Worm (Caenorhabditis elegans) whole organism, L4 larva: ENCODE data around the gene F58E6.4.

Experiments used
- F10B5.3 ChIP-seq: sonication (generic microtip); optimal IDR thresholded peaks from 2 replicates; lab custom pipeline; 2016; ENCODE audit warnings: mild to moderate bottlenecking, missing genetic modification characterization, missing compliant biosample characterization
- F26F4.8 ChIP-seq: fragments of 200-800 bp; sonication (Bioruptor generic); conservative IDR thresholded peaks from 2 replicates; pipeline ENCODE4 v1.3.6; 2022; ENCODE audit warnings: missing genetic modification characterization, missing compliant biosample characterization
- F49E8.2 ChIP-seq: sonication (generic microtip); optimal IDR thresholded peaks from 2 replicates; lab custom pipeline; 2016; ENCODE audit warnings: missing compliant biosample characterization, mild to moderate bottlenecking, missing genetic modification characterization, borderline replicate concordance
- T20F7.1 ChIP-seq: fragments of 200-800 bp; sonication (Bioruptor generic); optimal IDR thresholded peaks from 2 replicates; lab custom pipeline; 2018; ENCODE audit warnings: mild to moderate bottlenecking, missing genetic modification characterization, missing compliant biosample characterization
- T26A8.4 ChIP-seq: fragments of 200-800 bp; sonication (Bioruptor generic); IDR thresholded peaks from 2 replicates; pipeline ENCODE4 v1.3.6; 2022; ENCODE audit warnings: missing genetic modification characterization, missing compliant biosample characterization
- Y5F2A.4 ChIP-seq: fragments of 200-800 bp; sonication (Bioruptor generic); optimal IDR thresholded peaks from 2 replicates; lab custom pipeline; 2018; ENCODE audit warnings: mild to moderate bottlenecking, missing genetic modification characterization, missing compliant biosample characterization
- ZK546.5 ChIP-seq, 2 experiments: sonication (generic microtip); optimal IDR thresholded peaks; 2 replicates each; lab custom pipeline; 2017; ENCODE audit warnings: missing biosample characterization in 2 of 2, missing genetic modification characterization in 2 of 2
- aha-1 ChIP-seq: fragments of 150-350 bp; peaks from one replicate; lab custom pipeline; 2014; ENCODE audit warnings: missing biosample characterization, missing genetic modification characterization
- ceh-20 ChIP-seq: fragments of 200-800 bp; sonication (Bioruptor generic); IDR thresholded peaks from 2 replicates; pipeline ENCODE4 v1.3.6; 2022; ENCODE audit warnings: missing genetic modification reagents, missing genetic modification characterization, missing compliant biosample characterization
- ceh-28 ChIP-seq: fragments of 150-350 bp; optimal IDR thresholded peaks from 2 replicates; lab custom pipeline; 2014; ENCODE audit warnings: missing biosample characterization, missing genetic modification reagents, missing genetic modification characterization
- ceh-32 ChIP-seq: sonication (generic microtip); optimal IDR thresholded peaks from 2 replicates; lab custom pipeline; 2016; ENCODE audit warnings: mild to moderate bottlenecking, missing genetic modification characterization, missing compliant biosample characterization; ENCODE audit not compliant: poor library complexity
- ceh-62 ChIP-seq: sonication (generic microtip); optimal IDR thresholded peaks from 2 replicates; lab custom pipeline; 2017; ENCODE audit warnings: missing biosample characterization, missing genetic modification characterization
- daf-16 ChIP-seq, 3 experiments: sonication (generic microtip); optimal IDR thresholded peaks; 2 replicates each; lab custom pipeline; 2016 to 2017; ENCODE audit warnings: missing genetic modification characterization in 3 of 3, missing genetic modification reagents in 3 of 3, mild to moderate bottlenecking in 2 of 3, missing compliant biosample characterization in 2 of 3, missing biosample characterization in 1 of 3, moderate library complexity in 1 of 3
- daf-19 ChIP-seq: fragments of 200-800 bp; sonication (Bioruptor generic); conservative IDR thresholded peaks from 2 replicates; pipeline ENCODE4 v1.3.6; 2022; ENCODE audit warnings: missing genetic modification characterization, missing compliant biosample characterization
- dmd-8 ChIP-seq: fragments of 200-800 bp; sonication (Bioruptor generic); IDR thresholded peaks from 2 replicates; pipeline ENCODE4 v1.3.6; 2022; ENCODE audit warnings: missing genetic modification characterization, missing compliant biosample characterization
- dmd-9 ChIP-seq: fragments of 200-800 bp; sonication (Bioruptor generic); IDR thresholded peaks from 2 replicates; pipeline ENCODE4 v1.3.6; 2022; ENCODE audit warnings: missing genetic modification reagents, missing genetic modification characterization, missing compliant biosample characterization
- dpl-1 ChIP-seq: fragments of 150-350 bp; optimal IDR thresholded peaks from 2 replicates; lab custom pipeline; 2014; ENCODE audit warnings: missing biosample characterization, missing genetic modification reagents, missing genetic modification characterization
- dve-1 ChIP-seq: sonication (generic microtip); optimal IDR thresholded peaks from 2 replicates; lab custom pipeline; 2017; ENCODE audit warnings: antibody characterized with exemption, mild to moderate bottlenecking, missing genetic modification characterization, missing compliant biosample characterization; ENCODE audit not compliant: insufficient read depth
- egl-43 ChIP-seq: fragments of 200-800 bp; sonication (Bioruptor generic); IDR thresholded peaks from 2 replicates; pipeline ENCODE4 v1.3.6; 2022; ENCODE audit warnings: missing genetic modification reagents, missing genetic modification characterization, missing compliant biosample characterization
- fkh-10 ChIP-seq: fragments of 150-350 bp; optimal IDR thresholded peaks from 2 replicates; lab custom pipeline; 2014; ENCODE audit warnings: missing biosample characterization, missing genetic modification reagents, missing genetic modification characterization
- hif-1 ChIP-seq, 2 experiments: sonication (generic microtip); optimal IDR thresholded peaks; 2 replicates each; lab custom pipeline; 2016 to 2017; ENCODE audit warnings: missing compliant biosample characterization in 2 of 2, missing genetic modification characterization in 2 of 2, missing genetic modification reagents in 2 of 2, missing genotype in 2 of 2, mild to moderate bottlenecking in 1 of 2
- hlh-11 ChIP-seq: fragments of 200-800 bp; sonication (Bioruptor generic); optimal IDR thresholded peaks from 2 replicates; lab custom pipeline; 2018; ENCODE audit warnings: mild to moderate bottlenecking, missing genetic modification characterization, missing compliant biosample characterization
- lim-7 ChIP-seq: fragments of 200-800 bp; sonication (Bioruptor generic); IDR thresholded peaks from 2 replicates; pipeline ENCODE4 v1.3.6; 2022; ENCODE audit warnings: missing genetic modification characterization, missing compliant biosample characterization
- lin-13 ChIP-seq: fragments of 150-350 bp; optimal IDR thresholded peaks from 2 replicates; lab custom pipeline; 2014; ENCODE audit warnings: missing biosample characterization, missing genetic modification reagents, missing genetic modification characterization
- lin-29 ChIP-seq: fragments of 200-800 bp; sonication (Bioruptor generic); IDR thresholded peaks from 2 replicates; pipeline ENCODE4 v1.3.6; 2022; ENCODE audit warnings: missing genetic modification reagents, missing genetic modification characterization, missing compliant biosample characterization
- lsy-2 ChIP-seq, 2 experiments: fragments of 150-350 bp in 1 of 2; sonication (generic microtip) in 1 of 2; optimal IDR thresholded peaks; 2 replicates each; lab custom pipeline; 2014 to 2017; ENCODE audit warnings: missing biosample characterization in 2 of 2, missing genetic modification characterization in 2 of 2
- madf-9 ChIP-seq: fragments of 200-800 bp; sonication (Bioruptor generic); conservative IDR thresholded peaks from 2 replicates; pipeline ENCODE4 v1.3.6; 2022; ENCODE audit warnings: missing genetic modification reagents, missing genetic modification characterization, missing compliant biosample characterization
- mdl-1 ChIP-seq, 2 experiments: fragments of 150-350 bp in 1 of 2; sonication (generic microtip) in 1 of 2; optimal IDR thresholded peaks; 2 replicates each; lab custom pipeline; 2014 to 2017; ENCODE audit warnings: missing biosample characterization in 2 of 2, missing genetic modification characterization in 2 of 2
- mep-1 ChIP-seq: fragments of 150-350 bp; sonication (generic microtip); optimal IDR thresholded peaks from 3 replicates; lab custom pipeline; 2014; ENCODE audit warnings: missing biosample characterization, missing genetic modification characterization
- mxl-2 ChIP-seq: fragments of 200-800 bp; sonication (Bioruptor generic); conservative IDR thresholded peaks from 2 replicates; pipeline ENCODE4 v1.3.6; 2022; ENCODE audit warnings: missing genetic modification reagents, missing genetic modification characterization, missing compliant biosample characterization
- mxl-3 ChIP-seq: fragments of 200-800 bp; sonication (Bioruptor generic); optimal IDR thresholded peaks from 2 replicates; lab custom pipeline; 2018; ENCODE audit warnings: mild to moderate bottlenecking, missing genetic modification characterization, missing compliant biosample characterization
- nhr-25 ChIP-seq: sonication (generic microtip); optimal IDR thresholded peaks from 2 replicates; lab custom pipeline; 2017; ENCODE audit warnings: missing genetic modification characterization, mild to moderate bottlenecking, missing compliant biosample characterization, antibody characterized with exemption, moderate library complexity, borderline replicate concordance; ENCODE audit not compliant: insufficient read depth
- nhr-28 ChIP-seq: fragments of 150-350 bp; optimal IDR thresholded peaks from 2 replicates; lab custom pipeline; 2014; ENCODE audit warnings: missing biosample characterization, missing genetic modification characterization
- nhr-41 ChIP-seq: fragments of 200-800 bp; sonication (Bioruptor generic); IDR thresholded peaks from 2 replicates; pipeline ENCODE4 v1.3.6; 2022; ENCODE audit warnings: missing genetic modification reagents, missing genetic modification characterization, missing compliant biosample characterization
- nhr-77 ChIP-seq: fragments of 150-350 bp; optimal IDR thresholded peaks from 2 replicates; lab custom pipeline; 2014; ENCODE audit warnings: missing biosample characterization, missing genetic modification characterization
- pha-4 ChIP-seq, 2 experiments: fragments of 150-350 bp in 1 of 2; fragments of 200-800 bp in 1 of 2; sonication (Bioruptor generic) in 1 of 2; IDR thresholded peaks in 1 of 2; optimal IDR thresholded peaks in 1 of 2; 2 replicates each; pipeline versions ENCODE4 v1.3.6 to Lab custom; 2014 to 2022; ENCODE audit warnings: missing genetic modification characterization in 2 of 2, missing genetic modification reagents in 2 of 2, missing biosample characterization in 1 of 2, missing compliant biosample characterization in 1 of 2
- php-3 ChIP-seq: fragments of 200-800 bp; sonication (Bioruptor generic); IDR thresholded peaks from 2 replicates; pipeline ENCODE4 v1.3.6; 2022; ENCODE audit warnings: missing genetic modification reagents, missing genetic modification characterization, missing compliant biosample characterization
- set-16 ChIP-seq: fragments of 200-800 bp; sonication (Bioruptor generic); IDR thresholded peaks from 2 replicates; pipeline ENCODE4 v1.3.6; 2022; ENCODE audit warnings: missing genetic modification reagents, missing genetic modification characterization, missing compliant biosample characterization
- spr-1 ChIP-seq: sonication (generic microtip); optimal IDR thresholded peaks from 2 replicates; lab custom pipeline; 2016; ENCODE audit warnings: mild to moderate bottlenecking, missing genetic modification characterization, missing compliant biosample characterization
- spr-3 ChIP-seq: fragments of 200-800 bp; sonication (Bioruptor generic); optimal IDR thresholded peaks from 2 replicates; lab custom pipeline; 2018; ENCODE audit warnings: mild to moderate bottlenecking, missing genetic modification characterization, missing compliant biosample characterization
- tag-97 ChIP-seq: fragments of 200-800 bp; sonication (Bioruptor generic); IDR thresholded peaks from 2 replicates; pipeline ENCODE4 v1.3.6; 2022; ENCODE audit warnings: missing genetic modification characterization, missing compliant biosample characterization
- tra-1 ChIP-seq: fragments of 200-800 bp; sonication (Bioruptor generic); IDR thresholded peaks from 2 replicates; pipeline ENCODE4 v1.3.6; 2022; ENCODE audit warnings: missing genetic modification reagents, missing genetic modification characterization, missing compliant biosample characterization
- unc-130 ChIP-seq: sonication (generic microtip); optimal IDR thresholded peaks from 2 replicates; lab custom pipeline; 2016; ENCODE audit warnings: missing genetic modification reagents, missing genetic modification characterization, missing compliant biosample characterization
- zag-1 ChIP-seq: fragments of 150-350 bp; optimal IDR thresholded peaks from 2 replicates; lab custom pipeline; 2014; ENCODE audit warnings: missing biosample characterization, missing genetic modification characterization
- zfp-2 ChIP-seq: sonication (generic microtip); optimal IDR thresholded peaks from 2 replicates; lab custom pipeline; 2016; ENCODE audit warnings: mild to moderate bottlenecking, missing genetic modification characterization, missing compliant biosample characterization
- zfp-3 ChIP-seq: fragments of 200-800 bp; sonication (Bioruptor generic); conservative IDR thresholded peaks from 2 replicates; pipeline ENCODE4 v1.3.6; 2022; ENCODE audit warnings: missing genetic modification reagents, missing genetic modification characterization, missing compliant biosample characterization
- zip-11 ChIP-seq: fragments of 200-800 bp; sonication (Bioruptor generic); IDR thresholded peaks from 2 replicates; pipeline ENCODE4 v1.3.6; 2022; ENCODE audit warnings: missing genetic modification characterization, missing compliant biosample characterization
- zip-2 ChIP-seq: fragments of 150-350 bp; optimal IDR thresholded peaks from 2 replicates; lab custom pipeline; 2014; ENCODE audit warnings: missing biosample characterization, missing genetic modification characterization

The F58E6.4 gene

ce11 chrV:9789657-9790261 is 39.6 kb upstream of the F58E6.4 start, which contains the start of gene ztf-7 (continued):
- peak; percentile 85 for TF ChIP-seq daf-19
- peak; percentile 52 for TF ChIP-seq zfp-2 (tag; lab: Kevin White, UChicago)
- peak; percentile 77 for TF ChIP-seq mxl-2 (GFP tag; lab: Robert Waterston, UW)
- peak; percentile 98 for TF ChIP-seq dve-1
- TF ChIP-seq zfp-3 (GFP tag; lab: Robert Waterston, UW) = peak; percentile 93
- TF ChIP-seq nhr-28 (tag; lab: Kevin White, UChicago) = peak; percentile 96
- peak; percentile 74 to 92 for TF ChIP-seq hif-1 (tag; optimal IDR thresholded peaks at IDR 0.05; lab: Kevin White, UChicago)
- TF ChIP-seq dmd-8 = no peak
- TF ChIP-seq nhr-41 = peak; percentile 74
- TF ChIP-seq T20F7.1 (GFP tag; lab: Kevin White, UChicago) = peak; percentile 91
- TF ChIP-seq aha-1 (tag; lab: Kevin White, UChicago) = peak; percentile 99
- peak; percentile 92 for TF ChIP-seq lin-13 (GFP tag; lab: Kevin White, UChicago)
- peak; percentile 75 to 98 for TF ChIP-seq mdl-1 (tag; optimal IDR thresholded peaks at IDR 0.05; lab: Kevin White, UChicago)
- TF ChIP-seq lsy-2 (tag; optimal IDR thresholded peaks at IDR 0.05; lab: Kevin White, UChicago) = peak; percentile 80 to 95
- no peak for TF ChIP-seq fkh-10 (GFP tag; lab: Kevin White, UChicago)
- peak; percentile 97 for TF ChIP-seq mep-1
- no peak for TF ChIP-seq egl-43 (GFP tag; lab: Robert Waterston, UW)
- peak; percentile 87 for TF ChIP-seq dpl-1
- peak; percentile 85 for TF ChIP-seq nhr-25 (tag; lab: Kevin White, UChicago)
- TF ChIP-seq pha-4 (GFP tag; IDR thresholded peaks at IDR 0.05; lab: Robert Waterston, UW) = peak; percentile 84
- peak; percentile 41 for TF ChIP-seq pha-4 (tag; optimal IDR thresholded peaks at IDR 0.05; lab: Kevin White, UChicago)
- peak; percentile 87 for TF ChIP-seq spr-3 (GFP tag; lab: Kevin White, UChicago)
- TF ChIP-seq ceh-32 (tag; lab: Kevin White, UChicago) = peak; percentile 44
- TF ChIP-seq ceh-62 = no peak
- TF ChIP-seq php-3 (GFP tag; lab: Robert Waterston, UW) = peak; percentile 94
- no peak for TF ChIP-seq ZK546.5 (tag; optimal IDR thresholded peaks at IDR 0.05; lab: Kevin White, UChicago)
- peak; percentile 100 for TF ChIP-seq hlh-11
- peak; percentile 99 for TF ChIP-seq mxl-3
- TF ChIP-seq set-16 = no peak; the same call in 1 of the 2 replicates
- TF ChIP-seq F49E8.2 (tag; lab: Kevin White, UChicago) = peak; percentile 51
- TF ChIP-seq daf-16 (GFP tag; optimal IDR thresholded peaks at IDR 0.05; lab: Kevin White, UChicago) = peak; percentile 55 to 97
- peak; percentile 80 for TF ChIP-seq daf-16 (tag; optimal IDR thresholded peaks at IDR 0.05; lab: Kevin White, UChicago)
- TF ChIP-seq lin-29 (GFP tag; lab: Robert Waterston, UW) = peak; percentile 85
- TF ChIP-seq T26A8.4 (GFP tag; lab: Robert Waterston, UW) = peak; percentile 96
- TF ChIP-seq ceh-20 (GFP tag; lab: Robert Waterston, UW) = peak; percentile 96
- peak; percentile 91 for TF ChIP-seq spr-1
- TF ChIP-seq lim-7 (GFP tag; lab: Robert Waterston, UW) = peak; percentile 24; the same call in 1 of the 2 replicates
- no peak for TF ChIP-seq tag-97 (GFP tag; lab: Robert Waterston, UW)
- peak; percentile 80; the same call in 1 of the 2 replicates for TF ChIP-seq dmd-9 (GFP tag; lab: Robert Waterston, UW)
- TF ChIP-seq F26F4.8 (GFP tag; lab: Robert Waterston, UW) = no peak
- peak; percentile 79 for TF ChIP-seq F10B5.3
- TF ChIP-seq nhr-77 (tag; lab: Kevin White, UChicago) = peak; percentile 97
- TF ChIP-seq unc-130 (GFP tag; lab: Kevin White, UChicago) = no peak
- TF ChIP-seq Y5F2A.4 (GFP tag; lab: Kevin White, UChicago) = no peak
- TF ChIP-seq zip-11 = no peak
- peak; percentile 70 for TF ChIP-seq zip-2
- TF ChIP-seq tra-1 (GFP tag; lab: Robert Waterston, UW) = peak; percentile 97
- peak; percentile 86 for TF ChIP-seq madf-9 (GFP tag; lab: Robert Waterston, UW)
- no peak for TF ChIP-seq zag-1
- TF ChIP-seq ceh-28 = no peak
